Worm (Caenorhabditis elegans): Measurements from ENCODE around the gene srw-53.
"Not testable (repeated sequence)": the region's sequence is repeated elsewhere in the genome, so short reads cannot be mapped to it uniquely, and the experiment has no call there.

DNA sequence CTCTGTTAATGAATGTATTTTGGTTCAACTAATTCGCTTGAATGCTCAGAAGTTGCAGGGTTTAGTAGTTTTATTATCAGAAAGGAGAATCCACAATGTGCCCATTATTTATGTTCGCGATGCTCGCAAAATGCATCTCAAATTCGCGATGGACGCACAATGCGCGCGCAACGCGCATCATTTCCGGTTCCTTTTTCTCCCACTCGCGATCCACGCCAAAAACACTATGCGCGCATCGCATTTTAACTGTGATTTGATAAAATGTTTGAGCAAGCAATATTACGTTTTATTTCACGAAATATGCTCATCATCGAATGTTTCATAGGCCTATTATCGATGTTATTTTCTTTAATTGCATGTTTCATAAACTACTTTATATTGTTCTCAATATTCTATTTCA, 13.3 kb upstream of the srw-53 start, which contains the start of gene srbc-77:
- not testable (repeated sequence) for TF ChIP-seq fos-1 (tag; optimal IDR thresholded peaks at IDR 0.05); pqm-1 (tag; optimal IDR thresholded peaks at IDR 0.05); alr-1 (tag; optimal IDR thresholded peaks at IDR 0.05; ENCODE audit: borderline replicate concordance); ceh-63 (GFP tag; optimal IDR thresholded peaks at IDR 0.05)

Measured in whole organism, L1 larva.